Fruit fly (Drosophila melanogaster) whole organism, embryonic: ENCODE data around the gene Muc68D.

ENCODE experiments used
- C15 ChIP-seq: fragments of 200-800 bp; sonication (Bioruptor generic); IDR thresholded peaks from 3 replicates; pipeline ENCODE4 v1.3.6; 2022; ENCODE audit warnings: missing biosample characterization, missing genetic modification characterization
- CG10267 ChIP-seq: fragments of 200-800 bp; sonication (Bioruptor generic); optimal IDR thresholded peaks from 2 replicates; lab custom pipeline; 2018; ENCODE audit warnings: missing biosample characterization, mild to moderate bottlenecking, missing genetic modification characterization, moderate library complexity
- CG11504 ChIP-seq: fragments of 200-800 bp; sonication (Bioruptor generic); optimal IDR thresholded peaks from 3 replicates; lab custom pipeline; 2019; ENCODE audit warnings: missing biosample characterization, mild to moderate bottlenecking, missing genetic modification characterization, moderate library complexity
- CG12219 ChIP-seq: fragments of 200-800 bp; sonication (Bioruptor generic); optimal IDR thresholded peaks from 3 replicates; lab custom pipeline; 2018; ENCODE audit warnings: missing biosample characterization, mild to moderate bottlenecking, missing genetic modification characterization
- CG13624 ChIP-seq: fragments of 200-800 bp; sonication (Bioruptor generic); optimal IDR thresholded peaks from 2 replicates; lab custom pipeline; 2016; ENCODE audit warnings: missing biosample characterization, missing genetic modification characterization
- CG14441 ChIP-seq: fragments of 200-800 bp; sonication (Bioruptor generic); IDR thresholded peaks from 2 replicates; pipeline ENCODE4 v1.3.6; 2022; ENCODE audit warnings: missing biosample characterization, missing genetic modification characterization
- CG1602 ChIP-seq: fragments of 200-800 bp; sonication (Bioruptor generic); optimal IDR thresholded peaks from 3 replicates; lab custom pipeline; 2016; ENCODE audit warnings: missing biosample characterization, missing genetic modification characterization
- CG1603 ChIP-seq: fragments of 200-800 bp; sonication (Bioruptor generic); optimal IDR thresholded peaks from 2 replicates; lab custom pipeline; 2019; ENCODE audit warnings: missing biosample characterization, mild to moderate bottlenecking, missing genetic modification characterization, moderate library complexity
- CG17361 ChIP-seq: fragments of 200-800 bp; sonication (Bioruptor generic); IDR thresholded peaks from 3 replicates; pipeline ENCODE4 v1.3.6; 2022; ENCODE audit warnings: missing biosample characterization, missing genetic modification characterization
- CG1792 ChIP-seq: fragments of 200-800 bp; sonication (Bioruptor generic); optimal IDR thresholded peaks from 2 replicates; lab custom pipeline; 2016; ENCODE audit warnings: missing biosample characterization, missing genetic modification characterization
- CG18476 ChIP-seq: fragments of 200-800 bp; sonication (Bioruptor generic); optimal IDR thresholded peaks from 2 replicates; lab custom pipeline; 2016; ENCODE audit warnings: missing biosample characterization, mild to moderate bottlenecking, missing genetic modification characterization
- CG6765 ChIP-seq: fragments of 200-800 bp; sonication (Bioruptor generic); optimal IDR thresholded peaks from 3 replicates; lab custom pipeline; 2017; ENCODE audit warnings: missing biosample characterization, mild to moderate bottlenecking, missing genetic modification characterization
- CG7745 ChIP-seq: fragments of 200-800 bp; sonication (Bioruptor generic); optimal IDR thresholded peaks from 2 replicates; lab custom pipeline; 2018; ENCODE audit warnings: missing biosample characterization, mild to moderate bottlenecking, missing genetic modification characterization, moderate library complexity
- CG7963 ChIP-seq: fragments of 200-800 bp; sonication (Bioruptor generic); IDR thresholded peaks from 3 replicates; pipeline ENCODE4 v1.3.6; 2022; ENCODE audit warnings: missing biosample characterization, missing genetic modification characterization; ENCODE audit not compliant: partially characterized antibody
- CG8290 ChIP-seq, 3 experiments: fragments of 200-800 bp; sonication (Bioruptor generic); optimal IDR thresholded peaks; 2 replicates each; lab custom pipeline; 2016 to 2019; ENCODE audit warnings: missing biosample characterization in 3 of 3, missing genetic modification characterization in 3 of 3, mild to moderate bottlenecking in 2 of 3, moderate library complexity in 1 of 3
- CG9727 ChIP-seq: fragments of 200-800 bp; sonication (Bioruptor generic); optimal IDR thresholded peaks from 3 replicates; lab custom pipeline; 2017; ENCODE audit warnings: missing biosample characterization, mild to moderate bottlenecking, missing genetic modification characterization
- CTCF ChIP-seq: fragments of 200-800 bp; sonication (Bioruptor generic); optimal IDR thresholded peaks from 2 replicates; lab custom pipeline; 2017; ENCODE audit warnings: missing biosample characterization, mild to moderate bottlenecking, missing genetic modification characterization, moderate library complexity
- D19A ChIP-seq: fragments of 200-800 bp; optimal IDR thresholded peaks from 3 replicates; lab custom pipeline; 2019; ENCODE audit warnings: missing biosample characterization, mild to moderate bottlenecking, missing genetic modification characterization, moderate library complexity
- Dad ChIP-seq: fragments of 200-800 bp; sonication (Bioruptor generic); optimal IDR thresholded peaks from 3 replicates; lab custom pipeline; 2016; ENCODE audit warnings: missing biosample characterization, missing genetic modification characterization
- Dbx ChIP-seq: fragments of 200-800 bp; sonication (Bioruptor generic); IDR thresholded peaks from 3 replicates; pipeline ENCODE4 v1.3.6; 2022; ENCODE audit warnings: missing biosample characterization, missing genetic modification characterization
- Dfd ChIP-seq, 2 experiments: fragments of >200 bp; optimal IDR thresholded peaks; 2 replicates each; lab custom pipeline; 2017; ENCODE audit warnings: missing biosample characterization in 2 of 2, missing genetic modification characterization in 2 of 2
- Hmr ChIP-seq: fragments of 200-800 bp; sonication (Bioruptor generic); optimal IDR thresholded peaks from 3 replicates; lab custom pipeline; 2017; ENCODE audit warnings: mild to moderate bottlenecking, missing biosample characterization, missing genetic modification reagents, missing genetic modification characterization
- Hr3 ChIP-seq: fragments of 200-800 bp; sonication (Bioruptor generic); optimal IDR thresholded peaks from 3 replicates; lab custom pipeline; 2016; ENCODE audit warnings: missing biosample characterization, missing genetic modification characterization
- Max ChIP-seq: fragments of 200-800 bp; sonication (Bioruptor generic); optimal IDR thresholded peaks from 2 replicates; lab custom pipeline; 2016; ENCODE audit warnings: missing biosample characterization, mild to moderate bottlenecking, missing genetic modification characterization
- Meics ChIP-seq: fragments of 200-800 bp; sonication (Bioruptor generic); optimal IDR thresholded peaks from 2 replicates; lab custom pipeline; 2017; ENCODE audit warnings: missing biosample characterization, mild to moderate bottlenecking, missing genetic modification characterization
- Nf-YA ChIP-seq: fragments of 200-800 bp; sonication (Bioruptor generic); IDR thresholded peaks from 2 replicates; pipeline ENCODE4 v1.3.6; 2022; ENCODE audit warnings: missing biosample characterization, missing genetic modification characterization
- PHDP ChIP-seq: fragments of 200-800 bp; sonication (Bioruptor generic); optimal IDR thresholded peaks from 3 replicates; lab custom pipeline; 2018; ENCODE audit warnings: missing biosample characterization, mild to moderate bottlenecking, missing genetic modification characterization, moderate library complexity
- Pdp1 ChIP-seq, 2 experiments: fragments of 200-800 bp; sonication (Bioruptor generic); optimal IDR thresholded peaks; 3 replicates each; lab custom pipeline; 2016; ENCODE audit warnings: missing biosample characterization in 2 of 2, missing genetic modification characterization in 2 of 2, mild to moderate bottlenecking in 1 of 2, moderate library complexity in 1 of 2
- Ravus ChIP-seq: fragments of 200-800 bp; sonication (Bioruptor generic); IDR thresholded peaks from 2 replicates; pipeline ENCODE4 v1.3.6; 2022; ENCODE audit warnings: missing biosample characterization, missing genetic modification characterization
- Taf1 ChIP-seq: fragments of 200-800 bp; sonication (Bioruptor generic); IDR thresholded peaks from 2 replicates; pipeline ENCODE4 v1.3.6; 2022; ENCODE audit warnings: missing biosample characterization, missing genetic modification characterization
- abd-A ChIP-seq: fragments of 200-800 bp; sonication (Bioruptor generic); optimal IDR thresholded peaks from 3 replicates; lab custom pipeline; 2019; ENCODE audit warnings: missing biosample characterization, mild to moderate bottlenecking, missing genetic modification characterization, moderate library complexity
- bab2 ChIP-seq: fragments of 200-800 bp; sonication (Bioruptor generic); optimal IDR thresholded peaks from 2 replicates; lab custom pipeline; 2016; ENCODE audit warnings: missing biosample characterization, missing genetic modification characterization
- cato ChIP-seq: fragments of 200-800 bp; sonication (Bioruptor generic); optimal IDR thresholded peaks from 2 replicates; lab custom pipeline; 2016; ENCODE audit warnings: missing biosample characterization, missing genetic modification characterization, borderline replicate concordance
- crp ChIP-seq, 2 experiments: fragments of 200-800 bp; sonication (Bioruptor generic); optimal IDR thresholded peaks; 2 replicates in 1 of 2; 3 replicates in 1 of 2; lab custom pipeline; 2017; ENCODE audit warnings: missing biosample characterization in 2 of 2, missing genetic modification characterization in 2 of 2, mild to moderate bottlenecking in 1 of 2, moderate library complexity in 1 of 2
- cwo ChIP-seq: fragments of 200-800 bp; sonication (Bioruptor generic); optimal IDR thresholded peaks from 3 replicates; lab custom pipeline; 2017; ENCODE audit warnings: missing biosample characterization, missing genetic modification characterization, mild to moderate bottlenecking, moderate library complexity, missing genetic modification reagents
- esg ChIP-seq: fragments of 200-800 bp; sonication (Bioruptor generic); conservative IDR thresholded peaks from 2 replicates; pipeline ENCODE4 v1.3.6; 2022; ENCODE audit warnings: missing biosample characterization, missing genetic modification characterization
- ftz-f1 ChIP-seq: fragments of 200-800 bp; sonication (Bioruptor generic); optimal IDR thresholded peaks from 2 replicates; lab custom pipeline; 2016; ENCODE audit warnings: missing biosample characterization, missing genetic modification characterization
- gcm ChIP-seq: fragments of 200-800 bp; sonication (Bioruptor generic); optimal IDR thresholded peaks from 2 replicates; lab custom pipeline; 2019; ENCODE audit warnings: missing biosample characterization, mild to moderate bottlenecking, missing genetic modification characterization, moderate library complexity
- gcm2 ChIP-seq: fragments of 200-800 bp; sonication (Bioruptor generic); optimal IDR thresholded peaks from 2 replicates; lab custom pipeline; 2016; ENCODE audit warnings: missing biosample characterization, missing genetic modification characterization
- gro ChIP-seq: fragments of 200-800 bp; sonication (Bioruptor generic); optimal IDR thresholded peaks from 2 replicates; lab custom pipeline; 2016; ENCODE audit warnings: missing biosample characterization, missing genetic modification characterization
- insv ChIP-seq, 2 experiments: fragments of 200-800 bp; sonication (Bioruptor generic); optimal IDR thresholded peaks; 3 replicates each; lab custom pipeline; 2016 to 2018; ENCODE audit warnings: missing biosample characterization in 2 of 2, missing genetic modification characterization in 2 of 2
- inv ChIP-seq: fragments of 200-800 bp; sonication (Bioruptor generic); IDR thresholded peaks from 2 replicates; pipeline ENCODE4 v1.3.6; 2022; ENCODE audit warnings: missing biosample characterization, missing genetic modification characterization; ENCODE audit not compliant: partially characterized antibody
- jumu ChIP-seq: fragments of 200-800 bp; sonication (Bioruptor generic); optimal IDR thresholded peaks from 3 replicates; lab custom pipeline; 2016; ENCODE audit warnings: missing biosample characterization, missing genetic modification characterization
- ranshi ChIP-seq: fragments of 200-800 bp; sonication (Bioruptor generic); IDR thresholded peaks from 2 replicates; pipeline ENCODE4 v1.3.6; 2022; ENCODE audit warnings: missing biosample characterization, missing genetic modification characterization
- repo ChIP-seq: fragments of 200-800 bp; sonication (Bioruptor generic); optimal IDR thresholded peaks from 2 replicates; lab custom pipeline; 2016; ENCODE audit warnings: missing biosample characterization, missing genetic modification characterization
- sr ChIP-seq: fragments of 200-800 bp; sonication (Bioruptor generic); IDR thresholded peaks from 3 replicates; pipeline ENCODE4 v1.3.6; 2022; ENCODE audit warnings: missing biosample characterization, missing genetic modification characterization
- tna ChIP-seq: fragments of 200-800 bp; sonication (Bioruptor generic); IDR thresholded peaks from 2 replicates; pipeline ENCODE4 v1.3.6; 2022; ENCODE audit warnings: missing biosample characterization, missing genetic modification characterization; ENCODE audit not compliant: partially characterized antibody
- tup ChIP-seq: fragments of 200-800 bp; sonication (Bioruptor generic); optimal IDR thresholded peaks from 2 replicates; lab custom pipeline; 2016; ENCODE audit warnings: missing biosample characterization, mild to moderate bottlenecking, missing genetic modification characterization, moderate library complexity
- tx ChIP-seq: fragments of 200-800 bp; sonication (Bioruptor generic); optimal IDR thresholded peaks from 2 replicates; lab custom pipeline; 2016; ENCODE audit warnings: missing biosample characterization, missing genetic modification characterization
- unpg ChIP-seq: fragments of 200-800 bp; sonication (Bioruptor generic); optimal IDR thresholded peaks from 3 replicates; lab custom pipeline; 2018; ENCODE audit warnings: missing biosample characterization, mild to moderate bottlenecking, missing genetic modification characterization, moderate library complexity
- vfl ChIP-seq: fragments of 200-800 bp; sonication (Bioruptor generic); optimal IDR thresholded peaks from 2 replicates; lab custom pipeline; 2016; ENCODE audit warnings: missing biosample characterization, missing genetic modification characterization

The Muc68D gene

DNA sequence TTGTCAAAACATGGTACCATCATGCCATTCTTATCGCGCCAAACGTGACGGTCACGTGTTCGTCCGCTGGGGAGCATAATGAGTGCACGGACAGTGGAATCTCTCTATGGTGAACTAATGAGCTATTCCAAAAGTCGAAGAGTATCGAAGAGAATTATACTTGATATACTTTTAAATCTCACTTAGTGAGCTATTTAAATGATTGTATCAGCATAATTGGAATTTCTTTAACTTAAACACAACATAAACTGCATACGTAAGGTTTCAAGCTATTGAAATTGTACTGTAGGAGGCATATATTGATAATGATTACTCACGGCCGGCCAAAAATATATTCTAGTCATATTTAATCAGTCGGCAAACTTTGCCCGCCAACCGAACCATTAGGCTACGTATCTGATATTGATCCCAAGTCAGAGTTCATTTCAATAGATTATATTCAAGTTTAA lies 50.4 kb downstream of the Muc68D start (continued):
- TF ChIP-seq PHDP (tag; lab: Kevin White, UChicago), result peak; percentile 41
- TF ChIP-seq CTCF, result no peak
- no peak for TF ChIP-seq CG17361
- no peak for TF ChIP-seq Meics (GFP tag; lab: Kevin White, UChicago)
- TF ChIP-seq gcm, result no peak
- TF ChIP-seq esg, result no peak
- no peak for TF ChIP-seq repo (GFP tag; lab: Kevin White, UChicago)
- peak; percentile 37 for TF ChIP-seq unpg (GFP tag; lab: Kevin White, UChicago)
- no peak for TF ChIP-seq CG6765 (GFP tag; lab: Kevin White, UChicago)
- no peak for TF ChIP-seq C15 (GFP tag; lab: Robert Waterston, UW)
- TF ChIP-seq CG18476 (GFP tag; lab: Kevin White, UChicago), result no peak
- TF ChIP-seq Hr3 (GFP tag; lab: Kevin White, UChicago), result no peak
- no peak for TF ChIP-seq ranshi
- peak; percentile 46 for TF ChIP-seq CG14441 (GFP tag; lab: Robert Waterston, UW)
- no peak for TF ChIP-seq tup (GFP tag; lab: Kevin White, UChicago)
- no peak for TF ChIP-seq Dad
- no peak for TF ChIP-seq gro
- no peak for TF ChIP-seq CG1602 (GFP tag; lab: Kevin White, UChicago)
- TF ChIP-seq gcm2 (GFP tag; lab: Kevin White, UChicago), result no peak
- TF ChIP-seq CG7745 (tag; lab: Kevin White, UChicago), result no peak
- peak; percentile 42 for TF ChIP-seq CG11504 (tag; lab: Kevin White, UChicago)
- no peak for TF ChIP-seq abd-A
- TF ChIP-seq ftz-f1, result no peak
- no peak for TF ChIP-seq vfl (GFP tag; lab: Kevin White, UChicago)
- no peak for TF ChIP-seq CG9727 (GFP tag; lab: Kevin White, UChicago)
- no peak for TF ChIP-seq inv (GFP tag; lab: Robert Waterston, UW)
- no peak for TF ChIP-seq Dbx
- TF ChIP-seq CG7963 (GFP tag; lab: Robert Waterston, UW), result no peak
- no peak for TF ChIP-seq Max (GFP tag; lab: Kevin White, UChicago)
- no peak for TF ChIP-seq CG1792 (GFP tag; lab: Kevin White, UChicago)
- no peak for TF ChIP-seq insv (GFP tag; optimal IDR thresholded peaks at IDR 0.05; lab: Kevin White, UChicago)
- no peak for TF ChIP-seq Taf1
- no peak for TF ChIP-seq Dfd (GFP tag; optimal IDR thresholded peaks at IDR 0.05; lab: Kevin White, UChicago)
- no peak for TF ChIP-seq crp (GFP tag; optimal IDR thresholded peaks at IDR 0.05; lab: Kevin White, UChicago)
- TF ChIP-seq CG13624 (GFP tag; lab: Kevin White, UChicago), result no peak
- no peak for TF ChIP-seq Ravus
- TF ChIP-seq bab2, result no peak
- no peak for TF ChIP-seq Pdp1 (GFP tag; optimal IDR thresholded peaks at IDR 0.05; lab: Kevin White, UChicago)
- no peak for TF ChIP-seq Nf-YA (GFP tag; lab: Robert Waterston, UW)
- TF ChIP-seq CG8290 (GFP tag; optimal IDR thresholded peaks at IDR 0.05; lab: Kevin White, UChicago), result no peak
- TF ChIP-seq CG8290 (tag; optimal IDR thresholded peaks at IDR 0.05; lab: Kevin White, UChicago), result peak in 1 of 2 experiments; percentile 36
- no peak for TF ChIP-seq tna (GFP tag; lab: Robert Waterston, UW)
- TF ChIP-seq CG12219 (GFP tag; lab: Kevin White, UChicago), result no peak
- peak; percentile 2 for TF ChIP-seq CG1603 (tag; lab: Kevin White, UChicago)
- no peak for TF ChIP-seq jumu
- TF ChIP-seq CG10267, result no peak
- TF ChIP-seq cato (GFP tag; lab: Kevin White, UChicago), result no peak
- no peak for TF ChIP-seq tx (GFP tag; lab: Kevin White, UChicago)
- peak; percentile 38 for TF ChIP-seq Hmr
- TF ChIP-seq cwo (GFP tag; lab: Kevin White, UChicago), result peak; percentile 96
- no peak for TF ChIP-seq sr (GFP tag; lab: Robert Waterston, UW)
- TF ChIP-seq D19A (tag; lab: Kevin White, UChicago), result no peak
